Worm (Caenorhabditis elegans) whole organism, L1 larva: ENCODE measurements around the gene C05D12.7.

ENCODE experiments used
- ces-1 ChIP-seq: fragments of 150-350 bp; optimal IDR thresholded peaks from 2 replicates; lab custom pipeline; 2014; ENCODE audit warnings: missing biosample characterization, missing genetic modification reagents, missing genetic modification characterization
- snpc-4 ChIP-seq: fragments of 150-350 bp; optimal IDR thresholded peaks from 2 replicates; lab custom pipeline; 2014; ENCODE audit warnings: missing biosample characterization, missing genetic modification characterization
- tbx-2 ChIP-seq: sonication (generic microtip); optimal IDR thresholded peaks from 2 replicates; lab custom pipeline; 2016; ENCODE audit warnings: missing genetic modification characterization, missing compliant biosample characterization
- zag-1 ChIP-seq: fragments of 150-350 bp; optimal IDR thresholded peaks from 2 replicates; lab custom pipeline; 2014; ENCODE audit warnings: missing biosample characterization, missing genetic modification characterization

DNA sequence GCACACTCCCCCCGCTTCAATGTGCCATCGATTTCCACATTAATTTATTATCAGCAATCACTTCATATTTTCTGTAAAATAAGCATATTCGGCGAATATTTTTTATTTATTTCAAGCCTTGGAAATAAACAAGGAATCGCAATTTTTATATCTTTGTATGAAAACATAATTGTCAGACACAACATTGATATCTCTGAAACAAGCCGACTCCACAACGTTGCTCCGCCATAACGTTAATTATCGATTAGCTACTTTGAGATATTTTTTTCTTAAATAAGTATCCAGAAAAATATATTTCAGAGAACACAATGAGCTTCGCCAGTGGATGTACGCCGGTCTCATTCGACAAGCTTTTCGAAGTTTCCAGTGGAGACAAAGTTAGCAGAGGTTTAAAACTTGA is 34.0 kb downstream of the C05D12.7 start, which contains the start of gene adbp-1:
- TF ChIP-seq snpc-4 (tag; lab: Kevin White, UChicago) (no peak), zag-1 (tag; lab: Kevin White, UChicago) (no peak), tbx-2 (no peak), ces-1 (GFP tag; lab: Kevin White, UChicago) (no peak)
